Worm (Caenorhabditis elegans) whole organism, young adult: ENCODE data around the gene F14F9.4.

Experiments
- F23B12.7 ChIP-seq: sonication (generic microtip); optimal IDR thresholded peaks from 2 replicates; lab custom pipeline; 2017; ENCODE audit warnings: missing genetic modification characterization, mild to moderate bottlenecking, missing compliant biosample characterization, antibody characterized with exemption, moderate library complexity; ENCODE audit not compliant: insufficient read depth
- ceh-79 ChIP-seq: sonication (generic microtip); optimal IDR thresholded peaks from 2 replicates; lab custom pipeline; 2017; ENCODE audit warnings: mild to moderate bottlenecking, missing genetic modification characterization, missing compliant biosample characterization
- dpff-1 ChIP-seq: sonication (generic microtip); optimal IDR thresholded peaks from 2 replicates; lab custom pipeline; 2017; ENCODE audit warnings: mild to moderate bottlenecking, missing genetic modification characterization, missing compliant biosample characterization
- ets-4 ChIP-seq: fragments of 200-800 bp; sonication (Bioruptor generic); optimal IDR thresholded peaks from 2 replicates; lab custom pipeline; 2018; ENCODE audit warnings: mild to moderate bottlenecking, missing genetic modification characterization, missing compliant biosample characterization
- gei-17 ChIP-seq: fragments of 200-800 bp; sonication (Bioruptor generic); optimal IDR thresholded peaks from 2 replicates; lab custom pipeline; 2018; ENCODE audit warnings: mild to moderate bottlenecking, missing genetic modification characterization, missing compliant biosample characterization
- lin-54 ChIP-seq: fragments of 200-800 bp; sonication (Bioruptor generic); optimal IDR thresholded peaks from 2 replicates; lab custom pipeline; 2018; ENCODE audit warnings: mild to moderate bottlenecking, missing genetic modification characterization, missing compliant biosample characterization
- mel-28 ChIP-seq: sonication (generic microtip); optimal IDR thresholded peaks from 2 replicates; lab custom pipeline; 2016; ENCODE audit warnings: borderline replicate concordance, mild to moderate bottlenecking, missing genetic modification characterization, missing compliant biosample characterization
- unc-130 ChIP-seq: sonication (generic microtip); optimal IDR thresholded peaks from 2 replicates; lab custom pipeline; 2016; ENCODE audit warnings: missing genetic modification reagents, missing genetic modification characterization, missing compliant biosample characterization

- TF ChIP-seq ets-4 (GFP tag; lab: Kevin White, UChicago) (no peak), lin-54 (GFP tag; lab: Kevin White, UChicago) (no peak), gei-17 (GFP tag; lab: Kevin White, UChicago) (no peak), mel-28 (tag; lab: Kevin White, UChicago) (no peak), F23B12.7 (no peak), dpff-1 (tag; lab: Kevin White, UChicago) (no peak), ceh-79 (tag; lab: Kevin White, UChicago) (no peak), unc-130 (GFP tag; lab: Kevin White, UChicago) (no peak)
These were observed 47.5 kb upstream of the F14F9.4 start, which contains the start of gene Y58A7A.4 for ce11 chrV:5084957-5085465.
